Fruit fly (Drosophila melanogaster) whole organism, wandering third instar larva: ENCODE data around the gene Tehao.
A peak's percentile ranks its signal among the peaks of the same experiment; 100 is the strongest.

Source experiments
- Abd-B ChIP-seq: fragments of >200 bp; optimal IDR thresholded peaks from 2 replicates; lab custom pipeline; 2017; ENCODE audit warnings: missing biosample characterization, missing genetic modification characterization
- CG32264 ChIP-seq: fragments of 200-800 bp; sonication (Bioruptor generic); optimal IDR thresholded peaks from 2 replicates; lab custom pipeline; 2016; ENCODE audit warnings: missing biosample characterization, missing genetic modification characterization
- CG9705 ChIP-seq: fragments of 200-800 bp; sonication (Bioruptor generic); optimal IDR thresholded peaks from 2 replicates; lab custom pipeline; 2018; ENCODE audit warnings: missing biosample characterization, mild to moderate bottlenecking, missing genetic modification characterization
- CrebA ChIP-seq: fragments of 200-800 bp; sonication (Bioruptor generic); optimal IDR thresholded peaks from 2 replicates; lab custom pipeline; 2016; ENCODE audit warnings: missing biosample characterization, mild to moderate bottlenecking, missing genetic modification characterization, borderline replicate concordance
- Dif ChIP-seq: fragments of 200-275, 200-300 bp; sonication (Bioruptor generic); optimal IDR thresholded peaks from 2 replicates; lab custom pipeline; 2018; ENCODE audit warnings: missing biosample characterization, missing genetic modification characterization; ENCODE audit not compliant: partially characterized antibody
- GATAd ChIP-seq: sonication (Bioruptor generic); optimal IDR thresholded peaks from 2 replicates; lab custom pipeline; 2016; ENCODE audit warnings: missing biosample characterization, missing genetic modification characterization
- HLH106 ChIP-seq: fragments of 200-800 bp; optimal IDR thresholded peaks from 3 replicates; lab custom pipeline; 2019; ENCODE audit warnings: missing biosample characterization, mild to moderate bottlenecking, missing genetic modification characterization, moderate library complexity
- Hnf4 ChIP-seq: fragments of 200-800 bp; sonication (Bioruptor generic); optimal IDR thresholded peaks from 2 replicates; lab custom pipeline; 2016; ENCODE audit warnings: missing biosample characterization, mild to moderate bottlenecking, missing genetic modification characterization
- Hr78 ChIP-seq: fragments of >200 bp; optimal IDR thresholded peaks from 2 replicates; lab custom pipeline; 2017; ENCODE audit warnings: missing biosample characterization, missing genetic modification characterization
- Jra ChIP-seq: sonication (Bioruptor generic); optimal IDR thresholded peaks from 2 replicates; lab custom pipeline; 2016; ENCODE audit warnings: missing biosample characterization, missing genetic modification characterization
- Mio ChIP-seq: sonication (Bioruptor generic); optimal IDR thresholded peaks from 2 replicates; lab custom pipeline; 2016; ENCODE audit warnings: missing biosample characterization, missing genetic modification characterization
- Myc ChIP-seq: fragments of >200 bp; optimal IDR thresholded peaks from 2 replicates; lab custom pipeline; 2017
- N ChIP-seq: fragments of >200 bp; optimal IDR thresholded peaks from 2 replicates; lab custom pipeline; 2018; ENCODE audit warnings: missing biosample characterization, missing external identifiers, missing genetic modification characterization
- OdsH ChIP-seq: fragments of 200-800 bp; sonication (Bioruptor generic); optimal IDR thresholded peaks from 2 replicates; lab custom pipeline; 2016; ENCODE audit warnings: missing biosample characterization, mild to moderate bottlenecking, missing genetic modification characterization
- Rel ChIP-seq, 2 experiments: fragments of 200-800 bp; sonication (Bioruptor generic) in 1 of 2; optimal IDR thresholded peaks; 2 replicates in 1 of 2; 3 replicates in 1 of 2; lab custom pipeline; 2016 to 2019; ENCODE audit warnings: mild to moderate bottlenecking in 2 of 2, missing biosample characterization in 2 of 2, missing genetic modification characterization in 2 of 2, moderate library complexity in 1 of 2
- Sp1 ChIP-seq: fragments of 200-800 bp; sonication (Bioruptor generic); optimal IDR thresholded peaks from 3 replicates; lab custom pipeline; 2019; ENCODE audit warnings: missing biosample characterization, mild to moderate bottlenecking, missing genetic modification characterization, moderate library complexity
- Vsx2 ChIP-seq: fragments of 200-300, 225-300 bp; sonication (Bioruptor generic); optimal IDR thresholded peaks from 2 replicates; lab custom pipeline; 2018; ENCODE audit warnings: missing biosample characterization, missing genetic modification characterization; ENCODE audit not compliant: partially characterized antibody
- br ChIP-seq: fragments of 200-800 bp; sonication (Bioruptor generic); optimal IDR thresholded peaks from 2 replicates; lab custom pipeline; 2016; ENCODE audit warnings: missing biosample characterization, missing genetic modification characterization
- brk ChIP-seq: fragments of 200-800 bp; sonication (Bioruptor generic); optimal IDR thresholded peaks from 2 replicates; lab custom pipeline; 2016; ENCODE audit warnings: missing biosample characterization, mild to moderate bottlenecking, missing genetic modification characterization
- dl ChIP-seq, 2 experiments: fragments of 175-275, 200-275 bp in 1 of 2; fragments of 200-275 bp in 1 of 2; sonication (Bioruptor generic); optimal IDR thresholded peaks; lab custom pipeline; 2018; ENCODE audit warnings: mild to moderate bottlenecking in 2 of 2, missing biosample characterization in 2 of 2, missing genetic modification characterization in 2 of 2, moderate library complexity in 2 of 2; ENCODE audit not compliant: partially characterized antibody in 2 of 2, insufficient read depth in 1 of 2
- dmrt93B ChIP-seq: fragments of 200-800 bp; sonication (Bioruptor generic); optimal IDR thresholded peaks from 2 replicates; lab custom pipeline; 2018; ENCODE audit warnings: missing biosample characterization, mild to moderate bottlenecking, missing genetic modification characterization
- dsf ChIP-seq: sonication (Bioruptor generic); optimal IDR thresholded peaks from 2 replicates; lab custom pipeline; 2016; ENCODE audit warnings: missing biosample characterization, missing genetic modification characterization, borderline replicate concordance
- ey ChIP-seq: fragments of 200-800 bp; sonication (Bioruptor generic); optimal IDR thresholded peaks from 2 replicates; lab custom pipeline; 2016; ENCODE audit warnings: missing biosample characterization, missing genetic modification characterization
- foxo ChIP-seq, 2 experiments: fragments of 200-800 bp; sonication (Bioruptor generic); optimal IDR thresholded peaks; 2 replicates in 1 of 2; 3 replicates in 1 of 2; lab custom pipeline; 2016 to 2017; ENCODE audit warnings: missing biosample characterization in 2 of 2, missing genetic modification characterization in 2 of 2
- fru ChIP-seq: fragments of 200-800 bp; sonication (Bioruptor generic); optimal IDR thresholded peaks from 3 replicates; lab custom pipeline; 2016; ENCODE audit warnings: missing biosample characterization, mild to moderate bottlenecking, missing genetic modification characterization
- h ChIP-seq: fragments of 200-800 bp; sonication (Bioruptor generic); optimal IDR thresholded peaks from 3 replicates; lab custom pipeline; 2016; ENCODE audit warnings: missing biosample characterization, mild to moderate bottlenecking, missing genetic modification characterization
- jim ChIP-seq: fragments of 175-275, 200-325 bp; sonication (Bioruptor generic); optimal IDR thresholded peaks from 2 replicates; lab custom pipeline; 2016; ENCODE audit warnings: missing biosample characterization, mild to moderate bottlenecking, missing genetic modification characterization
- lola ChIP-seq: fragments of >200 bp; optimal IDR thresholded peaks from 2 replicates; lab custom pipeline; 2017; ENCODE audit warnings: missing biosample characterization, missing genetic modification characterization
- pan ChIP-seq: fragments of >200 bp; optimal IDR thresholded peaks from 2 replicates; lab custom pipeline; 2017
- rgr ChIP-seq: fragments of 200-800 bp; sonication (Bioruptor generic); optimal IDR thresholded peaks from 3 replicates; lab custom pipeline; 2016; ENCODE audit warnings: missing biosample characterization, mild to moderate bottlenecking, missing genetic modification characterization
- sage ChIP-seq: fragments of 200-800 bp; sonication (Bioruptor generic); optimal IDR thresholded peaks from 2 replicates; lab custom pipeline; 2016; ENCODE audit warnings: missing biosample characterization, mild to moderate bottlenecking, missing genetic modification characterization
- sv ChIP-seq: fragments of 200-800 bp; sonication (Bioruptor generic); optimal IDR thresholded peaks from 3 replicates; lab custom pipeline; 2016; ENCODE audit warnings: missing biosample characterization, missing genetic modification characterization
- tai ChIP-seq: sonication (Bioruptor generic); optimal IDR thresholded peaks from 2 replicates; lab custom pipeline; 2016; ENCODE audit warnings: missing biosample characterization, missing genetic modification characterization
- woc ChIP-seq: sonication (Bioruptor generic); optimal IDR thresholded peaks from 2 replicates; lab custom pipeline; 2016; ENCODE audit warnings: missing biosample characterization, mild to moderate bottlenecking, missing genetic modification characterization

The Tehao gene

DNA sequence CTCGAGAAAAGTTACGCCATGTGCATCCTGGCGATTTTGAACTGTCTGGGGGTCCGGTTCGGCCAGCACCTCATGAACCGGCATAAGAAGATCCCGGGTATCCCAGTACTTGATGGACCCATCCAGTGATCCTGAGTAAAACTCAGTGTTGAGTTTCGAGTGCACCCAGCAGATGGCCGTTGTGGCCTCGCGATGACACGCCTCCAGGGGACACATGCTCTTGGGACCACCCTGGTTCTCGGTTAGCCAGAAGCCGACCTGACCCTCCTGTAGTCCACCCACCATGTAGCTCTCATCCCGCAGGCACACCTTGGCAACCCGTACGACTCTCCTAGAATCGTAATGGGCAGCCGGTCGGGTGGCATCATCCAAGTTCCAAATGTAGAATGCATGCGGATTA is 38.0 kb upstream of the Tehao start:
- TF ChIP-seq Dif (no peak), sage (no peak), woc (GFP tag; lab: Kevin White, UChicago) (no peak), dl (GFP tag; optimal IDR thresholded peaks at IDR 0.05; lab: Kevin White, UChicago; ENCODE audit: insufficient read depth in 1 of 2, partially characterized antibody in 2 of 2) (no peak), N (GFP tag; lab: Kevin White, UChicago) (no peak), rgr (GFP tag; lab: Kevin White, UChicago) (no peak), Sp1 (no peak), dmrt93B (GFP tag; lab: Kevin White, UChicago) (no peak), Vsx2 (no peak), CG9705 (GFP tag; lab: Kevin White, UChicago) (no peak), CrebA (GFP tag; lab: Kevin White, UChicago) (no peak), br (GFP tag; lab: Kevin White, UChicago) (no peak), ey (GFP tag; lab: Kevin White, UChicago) (no peak), fru (GFP tag; lab: Kevin White, UChicago) (no peak)

DNA sequence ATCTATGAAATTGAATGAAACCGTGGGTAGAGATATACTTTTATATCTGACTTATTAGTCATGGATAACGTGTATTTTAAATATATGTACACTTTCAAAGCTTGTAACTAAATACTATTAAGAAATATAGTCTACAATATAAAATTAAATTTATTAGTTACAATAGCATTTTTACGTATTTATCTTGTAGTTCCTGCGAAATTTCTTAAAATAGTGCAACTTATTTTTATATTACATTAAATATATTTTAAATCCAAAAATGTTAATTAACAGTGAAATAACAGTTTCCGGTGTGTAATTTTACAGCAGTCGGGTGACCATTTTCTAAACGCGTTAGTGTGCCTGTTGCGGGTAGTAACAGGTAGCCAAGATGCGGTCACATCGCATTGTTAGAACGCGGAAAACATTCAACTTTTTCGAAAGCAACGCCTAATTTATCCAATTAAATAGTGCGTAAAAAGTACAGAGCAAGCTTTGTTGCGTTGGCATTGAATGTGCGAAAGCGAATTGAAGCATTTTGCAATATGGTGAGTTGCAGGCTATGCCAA is 36.7 kb upstream of the Tehao start, which contains the start of the genes CG10859 and CG7110:
TSS of gene CG10859 (minus strand) at position 51 of the 548 bp plus-strand sequence.
TSS of gene CG7110 (plus strand) at position 378 of the 548 bp plus-strand sequence.
- TF ChIP-seq fru (GFP tag; lab: Kevin White, UChicago) = no peak
- peak in 1 of 2 experiments; percentile 0 for TF ChIP-seq foxo (GFP tag; optimal IDR thresholded peaks at IDR 0.05; lab: Kevin White, UChicago)
- peak; percentile 48 for TF ChIP-seq sage
- no peak for TF ChIP-seq dsf (GFP tag; lab: Kevin White, UChicago)
- TF ChIP-seq dmrt93B (GFP tag; lab: Kevin White, UChicago) = peak; percentile 31
- TF ChIP-seq jim (GFP tag; lab: Kevin White, UChicago) = no peak
- peak; percentile 38 for TF ChIP-seq rgr (GFP tag; lab: Kevin White, UChicago)
- peak; percentile 21 for TF ChIP-seq h (GFP tag; lab: Kevin White, UChicago)
- no peak for TF ChIP-seq Rel (GFP tag; optimal IDR thresholded peaks at IDR 0.05; lab: Kevin White, UChicago)
- no peak for TF ChIP-seq Rel (tag; optimal IDR thresholded peaks at IDR 0.05; lab: Kevin White, UChicago)
- TF ChIP-seq CG9705 (GFP tag; lab: Kevin White, UChicago) = peak; percentile 42
- no peak for TF ChIP-seq Hnf4 (GFP tag; lab: Kevin White, UChicago)
- no peak for TF ChIP-seq OdsH (GFP tag; lab: Kevin White, UChicago)
- TF ChIP-seq Myc (lab: Kevin White, UChicago) = peak; percentile 21
- no peak for TF ChIP-seq Abd-B (GFP tag; lab: Kevin White, UChicago)
- TF ChIP-seq HLH106 = peak; percentile 20
- peak; percentile 62 for TF ChIP-seq Sp1

DNA sequence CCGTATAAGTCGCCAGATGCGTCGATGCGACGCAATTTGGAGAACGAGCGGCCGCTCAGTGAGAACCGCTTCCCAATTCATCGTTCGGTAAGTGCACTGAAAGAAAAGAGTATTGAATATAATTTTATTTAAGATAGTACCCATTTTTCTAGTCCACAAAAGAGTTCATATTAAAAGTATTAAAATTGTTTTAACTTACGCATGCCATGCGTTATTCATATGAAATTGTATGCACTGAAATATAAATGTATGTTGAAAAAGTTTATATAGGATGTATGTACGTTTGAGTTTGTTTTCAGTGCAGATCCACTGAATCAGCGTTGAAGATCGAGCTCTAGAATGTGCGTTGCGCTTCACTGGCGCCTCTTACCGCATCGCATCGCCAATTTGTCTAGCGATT is 35.9 kb upstream of the Tehao start:
- TF ChIP-seq HLH106 (no peak), rgr (GFP tag; lab: Kevin White, UChicago) (no peak)

DNA sequence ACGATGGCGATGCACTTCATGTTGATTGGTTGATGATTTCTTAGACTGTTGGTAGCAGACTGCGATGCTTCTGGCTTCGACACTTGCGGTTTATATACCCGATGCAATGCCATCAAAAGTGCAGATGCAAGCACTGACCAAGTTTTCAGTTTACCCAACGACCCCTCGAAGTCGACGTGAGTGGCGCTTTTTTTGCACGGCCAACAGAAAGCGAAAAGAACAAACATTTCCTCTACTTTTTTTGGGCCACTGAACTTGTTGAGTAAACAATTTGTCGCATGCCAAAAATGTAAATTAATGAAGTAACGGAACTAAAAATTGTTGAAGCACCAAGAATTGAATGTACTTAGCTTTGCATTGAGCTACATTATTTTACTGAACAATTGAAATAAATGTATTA is 23.9 kb upstream of the Tehao start, which contains the start of gene Vm34Ca:
TSS of gene Vm34Ca (minus strand) at position 66 of the 400 bp plus-strand sequence.
- TF ChIP-seq h (GFP tag; lab: Kevin White, UChicago) (no peak), rgr (GFP tag; lab: Kevin White, UChicago) (no peak), CrebA (GFP tag; lab: Kevin White, UChicago) (no peak), Jra (GFP tag; lab: Kevin White, UChicago) (no peak), foxo (GFP tag; optimal IDR thresholded peaks at IDR 0.05; lab: Kevin White, UChicago) (no peak), tai (no peak), HLH106 (no peak), N (GFP tag; lab: Kevin White, UChicago) (no peak), Abd-B (GFP tag; lab: Kevin White, UChicago) (no peak), brk (GFP tag; lab: Kevin White, UChicago) (no peak), sv (GFP tag; lab: Kevin White, UChicago) (no peak), Rel (GFP tag; optimal IDR thresholded peaks at IDR 0.05; lab: Kevin White, UChicago) (no peak), Rel (tag; optimal IDR thresholded peaks at IDR 0.05; lab: Kevin White, UChicago) (no peak), woc (GFP tag; lab: Kevin White, UChicago) (no peak)

DNA sequence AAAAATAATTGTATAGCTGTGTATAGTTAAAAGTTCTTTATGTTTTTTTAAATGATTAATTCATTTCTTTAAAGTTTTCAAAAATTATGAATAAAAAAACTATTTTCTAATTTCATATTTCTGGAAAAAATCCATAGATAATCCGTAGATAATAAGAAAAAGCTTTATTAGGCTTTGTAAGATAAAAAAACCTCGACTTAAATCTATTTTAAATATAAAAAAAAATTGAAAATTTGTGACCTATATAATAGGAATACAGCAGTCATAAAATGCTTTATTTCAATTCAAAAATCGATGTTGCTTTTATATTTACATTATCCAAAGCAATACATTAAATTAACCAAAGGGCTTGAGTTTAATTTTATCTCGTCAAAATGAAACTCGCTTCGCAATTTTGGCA is 23.2 kb upstream of the Tehao start, which contains the start of gene Flad2:
TSS of gene Flad2 (plus strand) at position 301 of the 400 bp plus-strand sequence.
- TF ChIP-seq CG32264 (GFP tag; lab: Kevin White, UChicago) (no peak), h (GFP tag; lab: Kevin White, UChicago) (no peak), Hr78 (GFP tag; lab: Kevin White, UChicago) (no peak), Myc (lab: Kevin White, UChicago) (no peak), Mio (GFP tag; lab: Kevin White, UChicago) (no peak), sv (GFP tag; lab: Kevin White, UChicago) (no peak), lola (GFP tag; lab: Kevin White, UChicago) (no peak), sage (no peak), pan (lab: Kevin White, UChicago) (no peak), CrebA (GFP tag; lab: Kevin White, UChicago) (no peak), Dif (no peak), GATAd (GFP tag; lab: Kevin White, UChicago) (no peak), dl (GFP tag; optimal IDR thresholded peaks at IDR 0.05; lab: Kevin White, UChicago; ENCODE audit: insufficient read depth in 1 of 2, partially characterized antibody in 2 of 2) (no peak), brk (GFP tag; lab: Kevin White, UChicago) (no peak), OdsH (GFP tag; lab: Kevin White, UChicago) (no peak), Sp1 (no peak), HLH106 (no peak)
